Worm (Caenorhabditis elegans): ENCODE results near the gene rpl-10.

DNA sequence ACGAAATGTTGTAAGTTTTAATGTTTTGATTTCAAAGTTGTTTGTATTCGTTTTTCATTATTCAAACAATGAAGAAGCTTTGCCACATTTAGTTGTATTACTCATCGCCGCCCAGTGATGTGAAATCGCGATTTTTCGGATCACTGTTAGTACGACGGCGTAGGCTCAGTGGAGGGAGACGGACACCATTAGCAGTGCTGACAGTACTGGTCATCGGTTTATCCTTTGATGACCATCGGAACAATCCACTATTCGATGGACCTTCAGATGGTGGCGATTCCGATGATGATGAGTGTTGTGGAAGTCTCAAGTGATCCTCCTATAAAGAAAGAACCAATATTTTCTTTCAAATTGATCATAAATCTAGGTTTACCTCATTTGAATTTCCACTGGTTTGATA is 43.8 kb downstream of the rpl-10 start:
- TF ChIP-seq ama-1 (optimal IDR thresholded peaks at IDR 0.05) (no peak), flt-1 (GFP tag; IDR thresholded peaks at IDR 0.05) (no peak), ets-7 (tag; optimal IDR thresholded peaks at IDR 0.05) (no peak), B0310.2 (tag; optimal IDR thresholded peaks at IDR 0.05) (no peak)

All from whole organism, early embryonic.